Worm (Caenorhabditis elegans): Measurements from ENCODE around the gene R12C12.7.
"Not testable (repeated sequence)": the region's sequence is repeated elsewhere in the genome, so short reads cannot be mapped to it uniquely, and the experiment has no call there.

- not testable (repeated sequence) for TF ChIP-seq ama-1 (optimal IDR thresholded peaks at IDR 0.05); fos-1 (tag; optimal IDR thresholded peaks at IDR 0.05); sox-4 (tag; optimal IDR thresholded peaks at IDR 0.05); nhr-237 (tag; optimal IDR thresholded peaks at IDR 0.05); lin-15B (tag; optimal IDR thresholded peaks at IDR 0.05)
These were observed 41.7 kb downstream of the R12C12.7 start, which contains the start of gene ZK84.2 for ce11 chrII:6014057-6014456.
